Fruit fly (Drosophila melanogaster) whole organism, prepupa: Measurements from ENCODE around the gene Ing5.
A peak's percentile ranks its signal among the peaks of the same experiment; 100 is the strongest.

Source experiments
- CG31627 ChIP-seq: fragments of 200-800 bp; sonication (Bioruptor generic); optimal IDR thresholded peaks from 3 replicates; lab custom pipeline; 2016; ENCODE audit warnings: missing biosample characterization, missing genetic modification characterization
- CG6276 ChIP-seq: fragments of 200-800 bp; sonication (Bioruptor generic); optimal IDR thresholded peaks from 2 replicates; lab custom pipeline; 2017; ENCODE audit warnings: missing biosample characterization, mild to moderate bottlenecking, missing genetic modification characterization
- Eip78C ChIP-seq: fragments of 200-800 bp; sonication (Bioruptor generic); peaks from one replicate; lab custom pipeline; 2016; ENCODE audit warnings: missing biosample characterization, missing genetic modification characterization
- Ets96B ChIP-seq: fragments of 200-800 bp; optimal IDR thresholded peaks from 2 replicates; lab custom pipeline; 2019; ENCODE audit warnings: missing biosample characterization, mild to moderate bottlenecking, missing genetic modification characterization, moderate library complexity
- net ChIP-seq: fragments of 200-800 bp; sonication (Bioruptor generic); optimal IDR thresholded peaks from 3 replicates; lab custom pipeline; 2016; ENCODE audit warnings: missing biosample characterization, missing genetic modification characterization

DNA sequence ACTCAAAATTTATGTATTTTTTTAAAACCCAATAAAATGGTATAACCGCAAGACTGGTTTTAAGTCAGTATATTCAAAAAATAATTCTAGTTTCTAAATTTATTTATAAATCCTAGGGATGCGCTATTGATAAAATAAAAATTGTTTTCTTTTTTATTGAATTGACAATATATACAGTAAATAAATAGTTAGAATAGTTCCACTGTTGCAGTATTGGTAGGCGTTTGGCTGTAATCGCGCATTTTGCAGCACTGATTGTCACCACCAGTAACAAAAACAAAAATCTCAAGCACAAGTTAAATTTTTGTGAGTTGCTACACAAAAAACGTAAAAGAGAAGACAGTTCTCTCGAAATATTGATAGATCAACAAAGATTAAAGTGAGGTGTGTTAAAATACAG is 18.2 kb downstream of the Ing5 start, which contains the start of gene CG31855:
- TF ChIP-seq CG6276 = no peak
- peak; percentile 93 for TF ChIP-seq Eip78C (GFP tag; lab: Kevin White, UChicago)
- peak; percentile 76 for TF ChIP-seq net
- TF ChIP-seq CG31627 (GFP tag; lab: Kevin White, UChicago) = peak; percentile 79
- TF ChIP-seq Ets96B (tag; lab: Kevin White, UChicago) = peak; percentile 62
